Worm (Caenorhabditis elegans) whole organism, L4 larva: Measurements from ENCODE around the gene srz-97.

Experiments
- D1046.2 ChIP-seq: fragments of 200-800 bp; sonication (Bioruptor generic); IDR thresholded peaks from 2 replicates; pipeline ENCODE4 v1.3.6; 2022; ENCODE audit warnings: missing genetic modification characterization, missing compliant biosample characterization
- F49E8.2 ChIP-seq: sonication (generic microtip); optimal IDR thresholded peaks from 2 replicates; lab custom pipeline; 2016; ENCODE audit warnings: missing compliant biosample characterization, mild to moderate bottlenecking, missing genetic modification characterization, borderline replicate concordance
- R02D3.7 ChIP-seq: fragments of 150-350 bp; sonication (generic microtip); optimal IDR thresholded peaks from 3 replicates; lab custom pipeline; 2014; ENCODE audit warnings: missing biosample characterization, missing genetic modification characterization
- T20F7.1 ChIP-seq: fragments of 200-800 bp; sonication (Bioruptor generic); optimal IDR thresholded peaks from 2 replicates; lab custom pipeline; 2018; ENCODE audit warnings: mild to moderate bottlenecking, missing genetic modification characterization, missing compliant biosample characterization
- Y48G9A.11 ChIP-seq: fragments of 200-800 bp; sonication (Bioruptor generic); IDR thresholded peaks from 2 replicates; pipeline ENCODE4 v1.3.6; 2022; ENCODE audit warnings: missing genetic modification reagents, missing genetic modification characterization, missing compliant biosample characterization
- Y5F2A.4 ChIP-seq: fragments of 200-800 bp; sonication (Bioruptor generic); optimal IDR thresholded peaks from 2 replicates; lab custom pipeline; 2018; ENCODE audit warnings: mild to moderate bottlenecking, missing genetic modification characterization, missing compliant biosample characterization
- aly-2 ChIP-seq: sonication (generic microtip); optimal IDR thresholded peaks from 2 replicates; lab custom pipeline; 2018; ENCODE audit warnings: missing biosample characterization, missing genetic modification characterization
- ceh-28 ChIP-seq: fragments of 150-350 bp; optimal IDR thresholded peaks from 2 replicates; lab custom pipeline; 2014; ENCODE audit warnings: missing biosample characterization, missing genetic modification reagents, missing genetic modification characterization
- ceh-32 ChIP-seq: sonication (generic microtip); optimal IDR thresholded peaks from 2 replicates; lab custom pipeline; 2016; ENCODE audit warnings: mild to moderate bottlenecking, missing genetic modification characterization, missing compliant biosample characterization; ENCODE audit not compliant: poor library complexity
- ceh-44 ChIP-seq: fragments of 200-800 bp; sonication (Bioruptor generic); IDR thresholded peaks from 2 replicates; pipeline ENCODE4 v1.3.6; 2022; ENCODE audit warnings: missing genetic modification reagents, missing genetic modification characterization, missing compliant biosample characterization
- ceh-62 ChIP-seq: sonication (generic microtip); optimal IDR thresholded peaks from 2 replicates; lab custom pipeline; 2017; ENCODE audit warnings: missing biosample characterization, missing genetic modification characterization
- ceh-82 ChIP-seq: sonication (generic microtip); optimal IDR thresholded peaks from 2 replicates; lab custom pipeline; 2017; ENCODE audit warnings: missing biosample characterization, missing genetic modification characterization
- daf-19 ChIP-seq: fragments of 200-800 bp; sonication (Bioruptor generic); conservative IDR thresholded peaks from 2 replicates; pipeline ENCODE4 v1.3.6; 2022; ENCODE audit warnings: missing genetic modification characterization, missing compliant biosample characterization
- dmd-6 ChIP-seq: fragments of 200-800 bp; sonication (Bioruptor generic); IDR thresholded peaks from 2 replicates; pipeline ENCODE4 v1.3.6; 2022; ENCODE audit warnings: missing genetic modification reagents, missing genetic modification characterization, missing compliant biosample characterization
- duxl-1 ChIP-seq: sonication (generic microtip); optimal IDR thresholded peaks from 2 replicates; lab custom pipeline; 2016; ENCODE audit warnings: mild to moderate bottlenecking, missing genetic modification characterization, moderate library complexity, missing compliant biosample characterization; ENCODE audit not compliant: poor library complexity
- dve-1 ChIP-seq: sonication (generic microtip); optimal IDR thresholded peaks from 2 replicates; lab custom pipeline; 2017; ENCODE audit warnings: antibody characterized with exemption, mild to moderate bottlenecking, missing genetic modification characterization, missing compliant biosample characterization; ENCODE audit not compliant: insufficient read depth
- egl-27 ChIP-seq: sonication (generic microtip); optimal IDR thresholded peaks from 3 replicates; lab custom pipeline; 2017; ENCODE audit warnings: missing biosample characterization, missing genetic modification reagents, missing genetic modification characterization
- hlh-11 ChIP-seq: fragments of 200-800 bp; sonication (Bioruptor generic); optimal IDR thresholded peaks from 2 replicates; lab custom pipeline; 2018; ENCODE audit warnings: mild to moderate bottlenecking, missing genetic modification characterization, missing compliant biosample characterization
- hlh-30 ChIP-seq: sonication (generic microtip); optimal IDR thresholded peaks from 2 replicates; lab custom pipeline; 2017; ENCODE audit warnings: antibody characterized with exemption, mild to moderate bottlenecking, missing genetic modification characterization, missing compliant biosample characterization; ENCODE audit not compliant: insufficient read depth
- hmg-1.1 ChIP-seq: fragments of 200-800 bp; sonication (Bioruptor generic); IDR thresholded peaks from 2 replicates; pipeline ENCODE4 v1.3.6; 2022; ENCODE audit warnings: missing genetic modification reagents, missing genetic modification characterization, missing compliant biosample characterization
- lim-7 ChIP-seq: fragments of 200-800 bp; sonication (Bioruptor generic); IDR thresholded peaks from 2 replicates; pipeline ENCODE4 v1.3.6; 2022; ENCODE audit warnings: missing genetic modification characterization, missing compliant biosample characterization
- lin-15B ChIP-seq: fragments of 150-350 bp; sonication (generic microtip); optimal IDR thresholded peaks from 3 replicates; lab custom pipeline; 2014; ENCODE audit warnings: missing biosample characterization, missing genetic modification characterization
- lin-38 ChIP-seq: fragments of 200-800 bp; sonication (Bioruptor generic); IDR thresholded peaks from 2 replicates; pipeline ENCODE4 v1.3.6; 2022; ENCODE audit warnings: missing genetic modification reagents, missing genetic modification characterization, missing compliant biosample characterization
- lir-3 ChIP-seq: sonication (generic microtip); optimal IDR thresholded peaks from 2 replicates; lab custom pipeline; 2016; ENCODE audit warnings: mild to moderate bottlenecking, missing genetic modification characterization, missing compliant biosample characterization
- madf-5 ChIP-seq, 2 experiments: fragments of 200-800 bp; sonication (Bioruptor generic); IDR thresholded peaks; 2 replicates each; pipeline ENCODE4 v1.3.6; 2022; ENCODE audit warnings: missing compliant biosample characterization in 2 of 2, missing genetic modification characterization in 2 of 2
- madf-9 ChIP-seq: fragments of 200-800 bp; sonication (Bioruptor generic); conservative IDR thresholded peaks from 2 replicates; pipeline ENCODE4 v1.3.6; 2022; ENCODE audit warnings: missing genetic modification reagents, missing genetic modification characterization, missing compliant biosample characterization
- mdl-1 ChIP-seq, 2 experiments: fragments of 150-350 bp in 1 of 2; sonication (generic microtip) in 1 of 2; optimal IDR thresholded peaks; 2 replicates each; lab custom pipeline; 2014 to 2017; ENCODE audit warnings: missing biosample characterization in 2 of 2, missing genetic modification characterization in 2 of 2
- mdt-29 ChIP-seq: fragments of 200-800 bp; sonication (Bioruptor generic); IDR thresholded peaks from 2 replicates; pipeline ENCODE4 v1.3.6; 2022; ENCODE audit warnings: missing genetic modification reagents, missing genetic modification characterization, missing compliant biosample characterization
- mep-1 ChIP-seq: fragments of 150-350 bp; sonication (generic microtip); optimal IDR thresholded peaks from 3 replicates; lab custom pipeline; 2014; ENCODE audit warnings: missing biosample characterization, missing genetic modification characterization
- mes-2 ChIP-seq: sonication (generic microtip); optimal IDR thresholded peaks from 2 replicates; lab custom pipeline; 2016; ENCODE audit warnings: missing genotype, mild to moderate bottlenecking, missing genetic modification characterization, missing compliant biosample characterization; ENCODE audit not compliant: poor library complexity, severe bottlenecking
- nhr-11 ChIP-seq: fragments of 150-350 bp; optimal IDR thresholded peaks from 2 replicates; lab custom pipeline; 2014; ENCODE audit warnings: missing biosample characterization, missing genetic modification characterization
- nhr-25 ChIP-seq: sonication (generic microtip); optimal IDR thresholded peaks from 2 replicates; lab custom pipeline; 2017; ENCODE audit warnings: missing genetic modification characterization, mild to moderate bottlenecking, missing compliant biosample characterization, antibody characterized with exemption, moderate library complexity, borderline replicate concordance; ENCODE audit not compliant: insufficient read depth
- nhr-28 ChIP-seq: fragments of 150-350 bp; optimal IDR thresholded peaks from 2 replicates; lab custom pipeline; 2014; ENCODE audit warnings: missing biosample characterization, missing genetic modification characterization
- nhr-6 ChIP-seq: fragments of 150-350 bp; optimal IDR thresholded peaks from 2 replicates; lab custom pipeline; 2014; ENCODE audit warnings: missing biosample characterization, missing genetic modification characterization
- nhr-76 ChIP-seq: fragments of 150-350 bp; optimal IDR thresholded peaks from 2 replicates; lab custom pipeline; 2014; ENCODE audit warnings: missing biosample characterization, missing genetic modification characterization
- pqm-1 ChIP-seq: sonication (generic microtip); optimal IDR thresholded peaks from 2 replicates; lab custom pipeline; 2017; ENCODE audit warnings: missing biosample characterization, missing genetic modification characterization
- saeg-2 ChIP-seq: fragments of 200-800 bp; sonication (Bioruptor generic); IDR thresholded peaks from 2 replicates; pipeline ENCODE4 v1.3.6; 2022; ENCODE audit warnings: missing genetic modification reagents, missing genetic modification characterization, missing compliant biosample characterization
- sdz-12 ChIP-seq: fragments of 200-800 bp; sonication (Bioruptor generic); optimal IDR thresholded peaks from 2 replicates; lab custom pipeline; 2018; ENCODE audit warnings: mild to moderate bottlenecking, missing genetic modification characterization, missing compliant biosample characterization
- set-16 ChIP-seq: fragments of 200-800 bp; sonication (Bioruptor generic); IDR thresholded peaks from 2 replicates; pipeline ENCODE4 v1.3.6; 2022; ENCODE audit warnings: missing genetic modification reagents, missing genetic modification characterization, missing compliant biosample characterization
- skn-1 ChIP-seq: fragments of 150-350 bp; optimal IDR thresholded peaks from 2 replicates; lab custom pipeline; 2014; ENCODE audit warnings: missing biosample characterization, missing genetic modification characterization
- spr-3 ChIP-seq: fragments of 200-800 bp; sonication (Bioruptor generic); optimal IDR thresholded peaks from 2 replicates; lab custom pipeline; 2018; ENCODE audit warnings: mild to moderate bottlenecking, missing genetic modification characterization, missing compliant biosample characterization
- tag-97 ChIP-seq: fragments of 200-800 bp; sonication (Bioruptor generic); IDR thresholded peaks from 2 replicates; pipeline ENCODE4 v1.3.6; 2022; ENCODE audit warnings: missing genetic modification characterization, missing compliant biosample characterization
- unc-39 ChIP-seq: sonication (generic microtip); optimal IDR thresholded peaks from 2 replicates; lab custom pipeline; 2017; ENCODE audit warnings: missing biosample characterization, missing genetic modification characterization
- unc-62 ChIP-seq, 3 experiments: fragments of 150-350 bp in 1 of 3; sonication (generic microtip); optimal IDR thresholded peaks in 2 of 3; peaks in 1 of 3; 1 replicate in 1 of 3; 2 replicates in 2 of 3; lab custom pipeline; 2014 to 2017; ENCODE audit warnings: missing biosample characterization in 3 of 3, missing genetic modification characterization in 3 of 3, missing genetic modification reagents in 3 of 3, missing genotype in 1 of 3
- zag-1 ChIP-seq: fragments of 150-350 bp; optimal IDR thresholded peaks from 2 replicates; lab custom pipeline; 2014; ENCODE audit warnings: missing biosample characterization, missing genetic modification characterization
- zfp-2 ChIP-seq: sonication (generic microtip); optimal IDR thresholded peaks from 2 replicates; lab custom pipeline; 2016; ENCODE audit warnings: mild to moderate bottlenecking, missing genetic modification characterization, missing compliant biosample characterization
- zip-11 ChIP-seq: fragments of 200-800 bp; sonication (Bioruptor generic); IDR thresholded peaks from 2 replicates; pipeline ENCODE4 v1.3.6; 2022; ENCODE audit warnings: missing genetic modification characterization, missing compliant biosample characterization
- zip-2 ChIP-seq: fragments of 150-350 bp; optimal IDR thresholded peaks from 2 replicates; lab custom pipeline; 2014; ENCODE audit warnings: missing biosample characterization, missing genetic modification characterization
- ztf-11 ChIP-seq: fragments of 150-350 bp; optimal IDR thresholded peaks from 2 replicates; lab custom pipeline; 2014; ENCODE audit warnings: missing biosample characterization, missing genetic modification characterization

Gene srz-97

DNA sequence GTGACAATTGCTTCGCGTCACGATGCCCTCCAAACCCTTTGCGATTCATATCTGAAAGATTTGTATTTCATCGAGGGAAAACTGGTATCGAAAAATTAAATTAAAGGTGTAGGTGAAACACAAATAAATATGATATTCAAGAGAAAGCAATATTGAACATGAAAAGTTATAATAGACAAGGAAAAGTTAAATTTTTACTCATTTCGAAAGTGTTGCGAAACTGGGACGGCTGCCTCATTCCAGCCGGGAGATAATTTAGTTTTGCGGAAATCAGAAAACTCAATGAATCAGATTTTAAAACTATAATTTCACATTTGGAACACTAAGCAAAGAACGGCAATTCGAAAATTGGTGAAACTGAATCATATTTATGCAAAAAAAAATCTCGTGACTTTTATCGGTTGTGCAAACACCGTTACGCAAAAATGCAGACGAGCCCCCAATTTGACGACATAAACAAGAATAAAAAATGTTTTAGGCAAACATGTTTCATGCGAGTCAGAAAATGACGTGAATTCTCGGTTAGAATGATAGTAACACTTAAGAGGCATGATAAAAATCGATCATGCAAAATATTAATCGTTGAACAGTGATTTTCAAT is 53.0 kb downstream of the srz-97 start, which contains the start of the genes nxf-1 and C15H11.11 (continued):
- TF ChIP-seq ztf-11 (no peak), aly-2 (tag; lab: Kevin White, UChicago) (no peak), nhr-25 (no peak), lim-7 (GFP tag; lab: Robert Waterston, UW) (no peak), mdt-29 (no peak), mes-2 (peak; percentile 76), lin-38 (GFP tag; lab: Robert Waterston, UW) (peak; percentile 72), T20F7.1 (GFP tag; lab: Kevin White, UChicago) (peak; percentile 81), skn-1 (tag; lab: Kevin White, UChicago) (no peak), zfp-2 (tag; lab: Kevin White, UChicago) (no peak), hlh-11 (tag; lab: Kevin White, UChicago) (peak; percentile 84), R02D3.7 (no peak), hmg-1.1 (peak; percentile 43; the same call in 1 of the 2 replicates), lin-15B (tag; lab: Kevin White, UChicago) (no peak), nhr-11 (tag; lab: Kevin White, UChicago) (no peak), daf-19 (GFP tag; lab: Robert Waterston, UW) (no peak), ceh-62 (no peak), nhr-76 (no peak), F49E8.2 (tag; lab: Kevin White, UChicago) (no peak), madf-9 (GFP tag; lab: Robert Waterston, UW) (no peak), mep-1 (tag; lab: Kevin White, UChicago) (peak; percentile 78), D1046.2 (no peak), duxl-1 (peak; percentile 39), spr-3 (no peak), zip-2 (tag; lab: Kevin White, UChicago) (no peak), lir-3 (no peak), Y5F2A.4 (GFP tag; lab: Kevin White, UChicago) (no peak), ceh-82 (no peak), set-16 (GFP tag; lab: Robert Waterston, UW) (no peak), zag-1 (tag; lab: Kevin White, UChicago) (no peak), pqm-1 (tag; lab: Kevin White, UChicago) (peak; percentile 33), ceh-44 (no peak), madf-5 (GFP tag; IDR thresholded peaks at IDR 0.05; lab: Robert Waterston, UW) (no peak), ceh-32 (tag; lab: Kevin White, UChicago) (no peak), mdl-1 (tag; optimal IDR thresholded peaks at IDR 0.05; lab: Kevin White, UChicago) (peak in 1 of 2 experiments; percentile 71), tag-97 (GFP tag; lab: Robert Waterston, UW) (no peak), unc-39 (tag; lab: Kevin White, UChicago) (no peak)
- TF ChIP-seq, all 104 proteins: peak for 32

DNA sequence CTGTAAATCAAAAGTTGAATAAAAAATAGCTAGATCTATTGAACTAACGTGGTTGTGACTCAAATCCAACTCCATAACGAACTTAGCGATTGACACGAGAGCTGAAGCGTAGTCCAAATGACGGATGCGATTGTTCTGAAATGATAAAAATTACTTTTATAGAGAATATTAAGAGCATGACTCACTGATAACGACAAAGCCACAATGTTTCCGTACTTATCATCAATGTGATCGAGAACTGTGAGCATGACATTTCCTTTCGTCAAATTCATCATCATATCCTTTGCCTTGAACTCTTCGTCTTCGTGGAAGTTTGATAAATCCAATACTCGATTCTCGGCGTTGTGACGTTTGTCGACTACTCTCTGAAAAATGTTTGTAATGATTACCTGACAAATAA is 54.0 kb downstream of the srz-97 start:
- TF ChIP-seq nhr-11 (tag; lab: Kevin White, UChicago) = no peak
- peak; percentile 55 for TF ChIP-seq nhr-28
- no peak for TF ChIP-seq zip-11
- no peak for TF ChIP-seq unc-62 (GFP tag; optimal IDR thresholded peaks at IDR 0.05 in 1 of 2; lab: Kevin White, UChicago)
- TF ChIP-seq unc-62 (tag; optimal IDR thresholded peaks at IDR 0.05; lab: Kevin White, UChicago) = no peak
- TF ChIP-seq dve-1 = peak; percentile 61
- no peak for TF ChIP-seq egl-27
- peak; percentile 14 for TF ChIP-seq hlh-30 (tag; lab: Kevin White, UChicago)
- TF ChIP-seq hlh-11 (tag; lab: Kevin White, UChicago) = peak; percentile 8
- peak; percentile 66 for TF ChIP-seq dmd-6
- TF ChIP-seq daf-19 (GFP tag; lab: Robert Waterston, UW) = no peak
- TF ChIP-seq nhr-6 (tag; lab: Kevin White, UChicago) = peak; percentile 81
- no peak for TF ChIP-seq ceh-28
- peak; percentile 81 for TF ChIP-seq pqm-1 (tag; lab: Kevin White, UChicago)
- TF ChIP-seq Y48G9A.11 = no peak
- TF ChIP-seq D1046.2 = no peak
- no peak for TF ChIP-seq saeg-2 (GFP tag; lab: Robert Waterston, UW)
- TF ChIP-seq ceh-62 = no peak
- TF ChIP-seq sdz-12 = no peak
